Fruit fly (Drosophila melanogaster): ENCODE results near the gene CG18789.
A peak's percentile ranks its signal among the peaks of the same experiment; 100 is the strongest.

CG18789 gene

DNA sequence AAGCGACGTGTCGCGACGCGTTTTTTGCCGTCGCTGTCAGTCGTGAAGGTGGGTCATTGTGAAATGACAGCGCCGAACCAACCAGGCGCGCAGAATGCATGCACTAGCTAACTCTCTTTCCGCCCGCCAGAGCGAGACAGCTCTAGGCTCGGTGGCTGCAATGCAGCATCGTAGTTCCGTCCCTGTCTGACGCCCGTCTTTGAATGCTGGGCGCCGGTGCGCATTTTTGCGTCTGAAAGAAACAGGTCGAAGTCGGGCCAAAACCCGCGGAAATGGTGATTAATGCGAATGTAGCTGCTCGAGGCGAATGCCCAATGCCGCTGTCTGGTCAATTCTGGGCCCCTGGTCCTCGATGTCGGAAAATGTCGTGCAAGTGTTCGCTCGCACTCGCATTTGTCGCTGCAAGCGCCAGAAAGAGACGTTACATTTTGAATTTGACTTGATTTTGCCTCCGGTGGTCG is 12.1 kb upstream of the CG18789 start (continued):
- no peak for TF ChIP-seq CG30431 (GFP tag; optimal IDR thresholded peaks at IDR 0.05)
- TF ChIP-seq Bdp1 (GFP tag; optimal IDR thresholded peaks at IDR 0.05): peak; percentile 14
- TF ChIP-seq CG15601 (tag; optimal IDR thresholded peaks at IDR 0.05): peak; percentile 93
- TF ChIP-seq pnt (GFP tag; optimal IDR thresholded peaks at IDR 0.05): no peak
- peak; percentile 66 for TF ChIP-seq Hand (GFP tag; optimal IDR thresholded peaks at IDR 0.05)
- no peak for TF ChIP-seq gem (tag; optimal IDR thresholded peaks at IDR 0.05)
- TF ChIP-seq shn (GFP tag; optimal IDR thresholded peaks at IDR 0.05): peak; percentile 71
- TF ChIP-seq CG10462 (GFP tag; optimal IDR thresholded peaks at IDR 0.05): no peak
- TF ChIP-seq Oli (tag; optimal IDR thresholded peaks at IDR 0.05): peak; percentile 35
- no peak for TF ChIP-seq CG13287 (GFP tag; IDR thresholded peaks at IDR 0.05; ENCODE audit: partially characterized antibody)
- no peak for TF ChIP-seq gt (GFP tag; IDR thresholded peaks at IDR 0.05)
- peak; percentile 18 for TF ChIP-seq Bteb2 (GFP tag; optimal IDR thresholded peaks at IDR 0.05)
- no peak for TF ChIP-seq CG1602 (GFP tag; optimal IDR thresholded peaks at IDR 0.05)
- no peak for TF ChIP-seq CG6175 (GFP tag; IDR thresholded peaks at IDR 0.05)
- no peak for TF ChIP-seq CG6791 (GFP tag; IDR thresholded peaks at IDR 0.05; ENCODE audit: partially characterized antibody)
- TF ChIP-seq C15 (GFP tag; IDR thresholded peaks at IDR 0.05): no peak
- TF ChIP-seq Hr39 (optimal IDR thresholded peaks at IDR 0.05): no peak
- peak; percentile 47 for TF ChIP-seq CG10209 (GFP tag; optimal IDR thresholded peaks at IDR 0.05)
- no peak for TF ChIP-seq Trl (optimal IDR thresholded peaks at IDR 0.05)
- no peak for TF ChIP-seq Trl (GFP tag; optimal IDR thresholded peaks at IDR 0.05)
- no peak for TF ChIP-seq ttk (GFP tag; IDR thresholded peaks at IDR 0.05)
- TF ChIP-seq Stat92E (GFP tag; optimal IDR thresholded peaks at IDR 0.05): peak in 1 of 3 experiments; percentile 97
- peak; percentile 92 for TF ChIP-seq Deaf1 (tag; optimal IDR thresholded peaks at IDR 0.05)
- TF ChIP-seq CG13296 (GFP tag; optimal IDR thresholded peaks at IDR 0.05): peak; percentile 60
- TF ChIP-seq caup (GFP tag; optimal IDR thresholded peaks at IDR 0.05; ENCODE audit: severe bottlenecking): peak; percentile 45
- TF ChIP-seq gcm (GFP tag; optimal IDR thresholded peaks at IDR 0.05): peak; percentile 79
- no peak for TF ChIP-seq zfh1 (GFP tag; IDR thresholded peaks at IDR 0.05)
- TF ChIP-seq CG2875 (GFP tag; optimal IDR thresholded peaks at IDR 0.05): peak; percentile 61
- no peak for TF ChIP-seq inv (GFP tag; IDR thresholded peaks at IDR 0.05; ENCODE audit: partially characterized antibody)
- TF ChIP-seq fd102C (GFP tag; optimal IDR thresholded peaks at IDR 0.05): peak; percentile 50
- TF ChIP-seq CG32772 (GFP tag; IDR thresholded peaks at IDR 0.05): no peak
- TF ChIP-seq CG8924 (tag; optimal IDR thresholded peaks at IDR 0.05): peak; percentile 32
- TF ChIP-seq Hr51 (GFP tag; optimal IDR thresholded peaks at IDR 0.05): peak; percentile 9 to 69
- TF ChIP-seq btn (GFP tag; optimal IDR thresholded peaks at IDR 0.05): peak; percentile 62
- no peak for TF ChIP-seq CG13123 (GFP tag; optimal IDR thresholded peaks at IDR 0.05)
- TF ChIP-seq ase (GFP tag; IDR thresholded peaks at IDR 0.05): no peak
- peak; percentile 12 for TF ChIP-seq ems (GFP tag; optimal IDR thresholded peaks at IDR 0.05)
- no peak for TF ChIP-seq dimm (GFP tag; IDR thresholded peaks at IDR 0.05)
- TF ChIP-seq CG17568 (GFP tag; optimal IDR thresholded peaks at IDR 0.05): peak; percentile 63
- TF ChIP-seq jumu (GFP tag; optimal IDR thresholded peaks at IDR 0.05): peak; percentile 44
- peak in 1 of 2 experiments; percentile 76 for TF ChIP-seq insv (GFP tag; optimal IDR thresholded peaks at IDR 0.05)
- no peak for TF ChIP-seq lola (GFP tag; optimal IDR thresholded peaks at IDR 0.05)
- peak; percentile 77 for TF ChIP-seq BtbVII (GFP tag; optimal IDR thresholded peaks at IDR 0.05)
- TF ChIP-seq phol (tag; optimal IDR thresholded peaks at IDR 0.05): peak; percentile 26
- peak; percentile 95 for TF ChIP-seq nom (GFP tag; optimal IDR thresholded peaks at IDR 0.05)
- TF ChIP-seq p53 (GFP tag; optimal IDR thresholded peaks at IDR 0.05): peak; percentile 100
- TF ChIP-seq CG34376 (GFP tag; optimal IDR thresholded peaks at IDR 0.05): peak; percentile 98
- TF ChIP-seq prd (optimal IDR thresholded peaks at IDR 0.05): no peak
- no peak for TF ChIP-seq prd (GFP tag; IDR thresholded peaks at IDR 0.05)
- TF ChIP-seq Xbp1 (GFP tag; optimal IDR thresholded peaks at IDR 0.05): peak; percentile 33
